Fruit fly (Drosophila melanogaster) whole organism, embryonic: ENCODE data around the gene kirre.
A peak's percentile ranks its signal among the peaks of the same experiment; 100 is the strongest.

Source experiments
- Atf3 ChIP-seq: fragments of 200-800 bp; sonication (Bioruptor generic); optimal IDR thresholded peaks from 3 replicates; lab custom pipeline; 2016; ENCODE audit warnings: missing biosample characterization, missing genetic modification characterization
- C15 ChIP-seq: fragments of 200-800 bp; sonication (Bioruptor generic); IDR thresholded peaks from 3 replicates; pipeline ENCODE4 v1.3.6; 2022; ENCODE audit warnings: missing biosample characterization, missing genetic modification characterization
- CG10321 ChIP-seq: fragments of 200-800 bp; sonication (Bioruptor generic); IDR thresholded peaks from 2 replicates; pipeline ENCODE4 v1.3.6; 2022; ENCODE audit warnings: missing biosample characterization, missing genetic modification characterization
- CG11504 ChIP-seq: fragments of 200-800 bp; sonication (Bioruptor generic); optimal IDR thresholded peaks from 3 replicates; lab custom pipeline; 2019; ENCODE audit warnings: missing biosample characterization, mild to moderate bottlenecking, missing genetic modification characterization, moderate library complexity
- CG12769 ChIP-seq: fragments of 200-800 bp; sonication (Bioruptor generic); optimal IDR thresholded peaks from 2 replicates; lab custom pipeline; 2019; ENCODE audit warnings: missing biosample characterization, mild to moderate bottlenecking, missing genetic modification characterization, moderate library complexity
- CG13775 ChIP-seq: fragments of 200-800 bp; sonication (Bioruptor generic); optimal IDR thresholded peaks from 3 replicates; lab custom pipeline; 2017; ENCODE audit warnings: missing biosample characterization, mild to moderate bottlenecking, missing genetic modification characterization
- CG14667 ChIP-seq: fragments of 200-800 bp; sonication (Bioruptor generic); IDR thresholded peaks from 2 replicates; pipeline ENCODE4 v1.3.6; 2022; ENCODE audit warnings: missing biosample characterization, missing genetic modification characterization
- CG15073 ChIP-seq: fragments of 200-800 bp; sonication (Bioruptor generic); optimal IDR thresholded peaks from 2 replicates; lab custom pipeline; 2016; ENCODE audit warnings: missing biosample characterization, missing genetic modification characterization
- CG16815 ChIP-seq: fragments of 200-800 bp; sonication (Bioruptor generic); optimal IDR thresholded peaks from 3 replicates; lab custom pipeline; 2017; ENCODE audit warnings: missing biosample characterization, mild to moderate bottlenecking, missing genetic modification characterization
- CG17328 ChIP-seq: fragments of 200-800 bp; sonication (Bioruptor generic); IDR thresholded peaks from 2 replicates; pipeline ENCODE4 v1.3.6; 2022; ENCODE audit warnings: missing biosample characterization, missing genetic modification characterization
- CG30431 ChIP-seq: fragments of 200-800 bp; sonication (Bioruptor generic); optimal IDR thresholded peaks from 2 replicates; lab custom pipeline; 2017; ENCODE audit warnings: missing biosample characterization, missing genetic modification characterization
- CG32532 ChIP-seq: fragments of 200-800 bp; sonication (Bioruptor generic); IDR thresholded peaks from 2 replicates; pipeline ENCODE4 v1.3.6; 2022; ENCODE audit warnings: missing biosample characterization, missing genetic modification characterization
- CG3281 ChIP-seq: fragments of 200-800 bp; sonication (Bioruptor generic); optimal IDR thresholded peaks from 3 replicates; lab custom pipeline; 2017; ENCODE audit warnings: missing biosample characterization, mild to moderate bottlenecking, missing genetic modification characterization
- CG3407 ChIP-seq: fragments of 200-800 bp; sonication (Bioruptor generic); optimal IDR thresholded peaks from 2 replicates; lab custom pipeline; 2018; ENCODE audit warnings: missing biosample characterization, mild to moderate bottlenecking, missing genetic modification characterization
- CG5245 ChIP-seq: fragments of 200-800 bp; sonication (Bioruptor generic); optimal IDR thresholded peaks from 3 replicates; lab custom pipeline; 2016; ENCODE audit warnings: missing biosample characterization, missing genetic modification characterization
- CG6175 ChIP-seq: fragments of 200-800 bp; sonication (Bioruptor generic); IDR thresholded peaks from 3 replicates; pipeline ENCODE4 v1.3.6; 2022; ENCODE audit warnings: missing biosample characterization, missing genetic modification characterization
- CG7271 ChIP-seq: fragments of 200-800 bp; sonication (Bioruptor generic); optimal IDR thresholded peaks from 2 replicates; lab custom pipeline; 2018; ENCODE audit warnings: missing biosample characterization, mild to moderate bottlenecking, missing genetic modification characterization, moderate library complexity
- CG7786 ChIP-seq: fragments of 200-800 bp; sonication (Bioruptor generic); optimal IDR thresholded peaks from 2 replicates; lab custom pipeline; 2016; ENCODE audit warnings: missing biosample characterization, missing genetic modification characterization
- CG8388 ChIP-seq: fragments of 200-800 bp; sonication (Bioruptor generic); optimal IDR thresholded peaks from 2 replicates; lab custom pipeline; 2019; ENCODE audit warnings: missing biosample characterization, mild to moderate bottlenecking, missing genetic modification characterization, moderate library complexity
- CG9215 ChIP-seq: fragments of 200-800 bp; sonication (Bioruptor generic); IDR thresholded peaks from 2 replicates; pipeline ENCODE4 v1.3.6; 2022; ENCODE audit warnings: missing biosample characterization, missing genetic modification characterization
- Dbx ChIP-seq: fragments of 200-800 bp; sonication (Bioruptor generic); IDR thresholded peaks from 3 replicates; pipeline ENCODE4 v1.3.6; 2022; ENCODE audit warnings: missing biosample characterization, missing genetic modification characterization
- NC2α ChIP-seq: fragments of 200-800 bp; sonication (Bioruptor generic); optimal IDR thresholded peaks from 2 replicates; lab custom pipeline; 2016; ENCODE audit warnings: missing biosample characterization, missing genetic modification characterization
- Neu2 ChIP-seq: fragments of 200-800 bp; sonication (Bioruptor generic); optimal IDR thresholded peaks from 3 replicates; lab custom pipeline; 2016; ENCODE audit warnings: missing biosample characterization, missing genetic modification characterization, borderline replicate concordance
- NfI ChIP-seq: fragments of 200-800 bp; sonication (Bioruptor generic); optimal IDR thresholded peaks from 3 replicates; lab custom pipeline; 2018; ENCODE audit warnings: missing biosample characterization, mild to moderate bottlenecking, missing genetic modification characterization, moderate library complexity
- Oli ChIP-seq: fragments of 200-800 bp; sonication (Bioruptor generic); optimal IDR thresholded peaks from 2 replicates; lab custom pipeline; 2018; ENCODE audit warnings: missing biosample characterization, mild to moderate bottlenecking, missing genetic modification characterization, moderate library complexity
- Ptx1 ChIP-seq: fragments of 200-800 bp; sonication (Bioruptor generic); IDR thresholded peaks from 2 replicates; pipeline ENCODE4 v1.3.6; 2022; ENCODE audit warnings: missing biosample characterization, missing genetic modification characterization
- Rx ChIP-seq: fragments of 200-800 bp; sonication (Bioruptor generic); IDR thresholded peaks from 2 replicates; pipeline ENCODE4 v1.3.6; 2022; ENCODE audit warnings: missing biosample characterization, missing genetic modification characterization
- Sox102F ChIP-seq: fragments of 200-800 bp; sonication (Bioruptor generic); optimal IDR thresholded peaks from 2 replicates; lab custom pipeline; 2018; ENCODE audit warnings: missing biosample characterization, mild to moderate bottlenecking, missing genetic modification characterization, moderate library complexity
- Xbp1 ChIP-seq: fragments of 200-800 bp; sonication (Bioruptor generic); optimal IDR thresholded peaks from 3 replicates; lab custom pipeline; 2016; ENCODE audit warnings: missing biosample characterization, mild to moderate bottlenecking, missing genetic modification characterization
- bsh ChIP-seq, 2 experiments: fragments of 200-800 bp; sonication (Bioruptor generic); optimal IDR thresholded peaks; 2 replicates each; lab custom pipeline; 2017 to 2018; ENCODE audit warnings: mild to moderate bottlenecking in 2 of 2, missing biosample characterization in 2 of 2, missing genetic modification characterization in 2 of 2, moderate library complexity in 1 of 2
- corto ChIP-seq: fragments of 200-800 bp; sonication (Bioruptor generic); optimal IDR thresholded peaks from 2 replicates; lab custom pipeline; 2016; ENCODE audit warnings: missing biosample characterization, mild to moderate bottlenecking, missing genetic modification characterization, moderate library complexity
- crc ChIP-seq: fragments of 200-800 bp; sonication (Bioruptor generic); optimal IDR thresholded peaks from 2 replicates; lab custom pipeline; 2016; ENCODE audit warnings: missing biosample characterization, missing genetic modification characterization
- dpn ChIP-seq, 2 experiments: fragments of 200-800 bp; sonication (Bioruptor generic); optimal IDR thresholded peaks; 3 replicates each; lab custom pipeline; 2016; ENCODE audit warnings: missing biosample characterization in 2 of 2, missing genetic modification characterization in 2 of 2
- dysf ChIP-seq: fragments of 200-800 bp; sonication (Bioruptor generic); IDR thresholded peaks from 3 replicates; pipeline ENCODE4 v1.3.6; 2022; ENCODE audit warnings: missing biosample characterization, missing genetic modification characterization
- ems ChIP-seq: fragments of 200-800 bp; sonication (Bioruptor generic); optimal IDR thresholded peaks from 3 replicates; lab custom pipeline; 2016; ENCODE audit warnings: missing biosample characterization, missing genetic modification characterization
- fd102C ChIP-seq: fragments of 200-800 bp; sonication (Bioruptor generic); optimal IDR thresholded peaks from 2 replicates; lab custom pipeline; 2018; ENCODE audit warnings: missing biosample characterization, mild to moderate bottlenecking, missing genetic modification characterization, moderate library complexity
- fu2 ChIP-seq: fragments of 200-800 bp; sonication (Bioruptor generic); optimal IDR thresholded peaks from 2 replicates; lab custom pipeline; 2016; ENCODE audit warnings: missing biosample characterization, missing genetic modification characterization
- hkb ChIP-seq, 2 experiments: fragments of 200-800 bp in 1 of 2; fragments of >200 bp in 1 of 2; sonication (Bioruptor generic) in 1 of 2; IDR thresholded peaks in 1 of 2; optimal IDR thresholded peaks in 1 of 2; 2 replicates each; pipeline versions ENCODE4 v1.3.6 to Lab custom; 2017 to 2022; ENCODE audit warnings: missing biosample characterization in 1 of 2, missing genetic modification characterization in 1 of 2
- kah ChIP-seq: fragments of 200-800 bp; sonication (Bioruptor generic); optimal IDR thresholded peaks from 2 replicates; lab custom pipeline; 2018; ENCODE audit warnings: missing biosample characterization, mild to moderate bottlenecking, missing genetic modification characterization
- lola ChIP-seq, 3 experiments: fragments of >200 bp in 2 of 3; fragments of 200-800 bp in 1 of 3; sonication (Bioruptor generic) in 1 of 3; optimal IDR thresholded peaks; 2 replicates each; lab custom pipeline; 2017 to 2019; ENCODE audit warnings: missing biosample characterization in 3 of 3, missing genetic modification characterization in 3 of 3, mild to moderate bottlenecking in 1 of 3, moderate library complexity in 1 of 3
- mirr ChIP-seq: fragments of 200-800 bp; sonication (Bioruptor generic); optimal IDR thresholded peaks from 3 replicates; lab custom pipeline; 2018; ENCODE audit warnings: missing biosample characterization, mild to moderate bottlenecking, missing genetic modification characterization
- nmo ChIP-seq: fragments of 200-800 bp; sonication (Bioruptor generic); optimal IDR thresholded peaks from 2 replicates; lab custom pipeline; 2018; ENCODE audit warnings: missing biosample characterization, mild to moderate bottlenecking, missing genetic modification characterization, moderate library complexity
- nom ChIP-seq: fragments of 200-800 bp; sonication (Bioruptor generic); optimal IDR thresholded peaks from 2 replicates; lab custom pipeline; 2017; ENCODE audit warnings: missing biosample characterization, missing genetic modification characterization, mild to moderate bottlenecking, moderate library complexity, missing genetic modification reagents
- onecut ChIP-seq: fragments of 200-800 bp; sonication (Bioruptor generic); IDR thresholded peaks from 2 replicates; pipeline ENCODE4 v1.3.6; 2022; ENCODE audit warnings: missing biosample characterization, missing genetic modification characterization
- pb ChIP-seq: fragments of 200-800 bp; sonication (Bioruptor generic); optimal IDR thresholded peaks from 3 replicates; lab custom pipeline; 2016; ENCODE audit warnings: missing biosample characterization, missing genetic modification characterization
- pzg ChIP-seq: fragments of 200-800 bp; sonication (Bioruptor generic); optimal IDR thresholded peaks from 3 replicates; lab custom pipeline; 2018; ENCODE audit warnings: missing biosample characterization, mild to moderate bottlenecking, missing genetic modification characterization, moderate library complexity
- ranshi ChIP-seq: fragments of 200-800 bp; sonication (Bioruptor generic); IDR thresholded peaks from 2 replicates; pipeline ENCODE4 v1.3.6; 2022; ENCODE audit warnings: missing biosample characterization, missing genetic modification characterization
- salm ChIP-seq: fragments of 200-800 bp; sonication (Bioruptor generic); optimal IDR thresholded peaks from 2 replicates; lab custom pipeline; 2018; ENCODE audit warnings: missing biosample characterization, mild to moderate bottlenecking, missing genetic modification characterization
- sd ChIP-seq: fragments of 200-800 bp; sonication (Bioruptor generic); optimal IDR thresholded peaks from 3 replicates; lab custom pipeline; 2018; ENCODE audit warnings: missing biosample characterization, mild to moderate bottlenecking, missing genetic modification characterization, moderate library complexity
- stc ChIP-seq: fragments of 200-800 bp; sonication (Bioruptor generic); IDR thresholded peaks from 2 replicates; pipeline ENCODE4 v1.3.6; 2022; ENCODE audit warnings: missing biosample characterization, missing genetic modification characterization
- tin ChIP-seq: fragments of 200-800 bp; sonication (Bioruptor generic); optimal IDR thresholded peaks from 3 replicates; lab custom pipeline; 2016; ENCODE audit warnings: missing biosample characterization, missing genetic modification characterization

The kirre gene

dm6 chrX:3005759-3006158 is 265.6 kb downstream of the kirre start (continued):
- TF ChIP-seq CG3407 (no peak), fd102C (no peak), CG5245 (GFP tag; lab: Kevin White, UChicago) (no peak), CG7786 (GFP tag; lab: Kevin White, UChicago) (peak; percentile 10), Xbp1 (GFP tag; lab: Kevin White, UChicago) (peak; percentile 16), NfI (GFP tag; lab: Kevin White, UChicago) (no peak), nmo (GFP tag; lab: Kevin White, UChicago) (peak; percentile 25), onecut (GFP tag; lab: Robert Waterston, UW) (no peak), CG10321 (no peak), CG13775 (GFP tag; lab: Kevin White, UChicago) (peak; percentile 1), hkb (optimal IDR thresholded peaks at IDR 0.05; lab: Kevin White, UChicago) (no peak), hkb (GFP tag; IDR thresholded peaks at IDR 0.05; lab: Robert Waterston, UW) (no peak), dpn (GFP tag; optimal IDR thresholded peaks at IDR 0.05; lab: Kevin White, UChicago) (peak in 1 of 2 experiments; percentile 25), CG15073 (GFP tag; lab: Kevin White, UChicago) (no peak), CG32532 (GFP tag; lab: Robert Waterston, UW) (peak; percentile 66), CG8388 (no peak), CG3281 (GFP tag; lab: Kevin White, UChicago) (peak; percentile 28), nom (GFP tag; lab: Kevin White, UChicago) (no peak), stc (GFP tag; lab: Robert Waterston, UW) (0 out of 2 replicates have a peak, but pooled peaks have one; percentile 22), CG7271 (tag; lab: Kevin White, UChicago) (no peak), CG9215 (GFP tag; lab: Robert Waterston, UW) (no peak), kah (no peak), Oli (peak; percentile 22), crc (no peak), salm (tag; lab: Kevin White, UChicago) (no peak), Ptx1 (GFP tag; lab: Robert Waterston, UW) (peak; percentile 42; the same call in 1 of the 2 replicates), lola (GFP tag; optimal IDR thresholded peaks at IDR 0.05; lab: Kevin White, UChicago) (no peak), pb (no peak), CG30431 (GFP tag; lab: Kevin White, UChicago) (no peak), tin (GFP tag; lab: Kevin White, UChicago) (no peak), bsh (GFP tag; optimal IDR thresholded peaks at IDR 0.05; lab: Kevin White, UChicago) (peak in 1 of 2 experiments; percentile 38), ems (no peak), Sox102F (GFP tag; lab: Kevin White, UChicago) (peak; percentile 4), Atf3 (no peak), Neu2 (no peak), mirr (GFP tag; lab: Kevin White, UChicago) (no peak), Dbx (0 out of 3 replicates have a peak, but pooled peaks have one; percentile 12), dysf (GFP tag; lab: Robert Waterston, UW) (peak; percentile 62; the same call in 2 of the 3 replicates), CG6175 (GFP tag; lab: Robert Waterston, UW) (no peak), C15 (GFP tag; lab: Robert Waterston, UW) (no peak), sd (tag; lab: Kevin White, UChicago) (peak; percentile 22), pzg (no peak), CG14667 (GFP tag; lab: Robert Waterston, UW) (no peak), fu2 (GFP tag; lab: Kevin White, UChicago) (no peak), corto (GFP tag; lab: Kevin White, UChicago) (no peak), Rx (no peak), NC2α (GFP tag; lab: Kevin White, UChicago) (no peak), CG12769 (tag; lab: Kevin White, UChicago) (peak; percentile 72), CG17328 (GFP tag; lab: Robert Waterston, UW) (no peak), CG11504 (tag; lab: Kevin White, UChicago) (peak; percentile 13), ranshi (GFP tag; lab: Robert Waterston, UW) (no peak), CG16815 (GFP tag; lab: Kevin White, UChicago) (no peak)
